Fruit fly (Drosophila melanogaster): Measurements from ENCODE around the gene Acf.

Acf gene

dm6 chr3R:31777482-31778165 lies 16.2 kb upstream of the Acf start:
- TF ChIP-seq tj (GFP tag; optimal IDR thresholded peaks at IDR 0.05) (no peak), Mnt (GFP tag; optimal IDR thresholded peaks at IDR 0.05) (peak; percentile 53), Crg-1 (GFP tag; optimal IDR thresholded peaks at IDR 0.05) (no peak), kay (GFP tag; ENCODE audit: borderline replicate concordance) (peak; percentile 8), cic (GFP tag; optimal IDR thresholded peaks at IDR 0.05) (peak; percentile 39)

dm6 chr3R:31794457-31794856 lies 676 bp downstream of the Acf start:
- TF ChIP-seq cic (GFP tag; optimal IDR thresholded peaks at IDR 0.05) (peak; percentile 43), CG33017 (tag; optimal IDR thresholded peaks at IDR 0.05) (no peak), CG7101 (tag; optimal IDR thresholded peaks at IDR 0.05) (no peak), ovo (GFP tag; optimal IDR thresholded peaks at IDR 0.05) (peak; percentile 12), CG12768 (GFP tag; optimal IDR thresholded peaks at IDR 0.05) (no peak), Mnt (GFP tag; optimal IDR thresholded peaks at IDR 0.05) (peak; percentile 94), bab1 (GFP tag; optimal IDR thresholded peaks at IDR 0.05) (peak; percentile 66), CG11617 (GFP tag; optimal IDR thresholded peaks at IDR 0.05) (no peak)

- no peak for TF ChIP-seq Clk (GFP tag; optimal IDR thresholded peaks at IDR 0.05)
- no peak for TF ChIP-seq CG11617 (GFP tag; optimal IDR thresholded peaks at IDR 0.05)
- no peak for TF ChIP-seq cic (GFP tag; optimal IDR thresholded peaks at IDR 0.05)
- no peak for TF ChIP-seq kay (GFP tag; ENCODE audit: borderline replicate concordance)
- TF ChIP-seq tj (GFP tag; optimal IDR thresholded peaks at IDR 0.05): no peak
- no peak for TF ChIP-seq CG5204 (GFP tag; optimal IDR thresholded peaks at IDR 0.05)
- TF ChIP-seq CG7045 (GFP tag; optimal IDR thresholded peaks at IDR 0.05): no peak
- TF ChIP-seq ovo (GFP tag; optimal IDR thresholded peaks at IDR 0.05): no peak
- no peak for TF ChIP-seq CG12768 (GFP tag; optimal IDR thresholded peaks at IDR 0.05)
- no peak for TF ChIP-seq Mnt (GFP tag; optimal IDR thresholded peaks at IDR 0.05)
- TF ChIP-seq Crg-1 (GFP tag; optimal IDR thresholded peaks at IDR 0.05): no peak
- TF ChIP-seq CG14711 (tag; optimal IDR thresholded peaks at IDR 0.05): no peak
- TF ChIP-seq Hr96 (GFP tag; optimal IDR thresholded peaks at IDR 0.05): no peak
- TF ChIP-seq cnc (optimal IDR thresholded peaks at IDR 0.05): no peak
- TF ChIP-seq toe (GFP tag; optimal IDR thresholded peaks at IDR 0.05): no peak
- TF ChIP-seq CG1620 (GFP tag; optimal IDR thresholded peaks at IDR 0.05): no peak
- no peak for TF ChIP-seq bab1 (GFP tag; optimal IDR thresholded peaks at IDR 0.05)
These were observed 6.9 kb downstream of the Acf start, which contains the start of gene Ir100a for dm6 chr3R:31800663-31801062. Gene Ir100a, plus strand, starts transcription at chr3R:31800963.

- TF ChIP-seq toe (GFP tag; optimal IDR thresholded peaks at IDR 0.05) (no peak), Crg-1 (GFP tag; optimal IDR thresholded peaks at IDR 0.05) (no peak), Hr96 (GFP tag; optimal IDR thresholded peaks at IDR 0.05) (peak; percentile 59), cnc (optimal IDR thresholded peaks at IDR 0.05) (no peak), bab1 (GFP tag; optimal IDR thresholded peaks at IDR 0.05) (peak; percentile 12), ovo (GFP tag; optimal IDR thresholded peaks at IDR 0.05) (no peak), CG11617 (GFP tag; optimal IDR thresholded peaks at IDR 0.05) (peak; percentile 51), kay (GFP tag; ENCODE audit: borderline replicate concordance) (no peak), Clk (GFP tag; optimal IDR thresholded peaks at IDR 0.05) (no peak), CG7101 (tag; optimal IDR thresholded peaks at IDR 0.05) (peak; percentile 51), CG5204 (GFP tag; optimal IDR thresholded peaks at IDR 0.05) (peak; percentile 34), tj (GFP tag; optimal IDR thresholded peaks at IDR 0.05) (peak; percentile 15), cic (GFP tag; optimal IDR thresholded peaks at IDR 0.05) (no peak), pad (GFP tag; optimal IDR thresholded peaks at IDR 0.05) (peak; percentile 40), CG33017 (tag; optimal IDR thresholded peaks at IDR 0.05) (peak; percentile 41), Mnt (GFP tag; optimal IDR thresholded peaks at IDR 0.05) (peak; percentile 30), CG14711 (tag; optimal IDR thresholded peaks at IDR 0.05) (peak; percentile 37), CG7045 (GFP tag; optimal IDR thresholded peaks at IDR 0.05) (peak; percentile 39), CG1620 (GFP tag; optimal IDR thresholded peaks at IDR 0.05) (peak; percentile 16), CG12768 (GFP tag; optimal IDR thresholded peaks at IDR 0.05) (peak; percentile 1)
These were observed 11.5 kb downstream of the Acf start, which contains the start of the genes CG42233 and CG1971 for dm6 chr3R:31805228-31805738. Gene CG42233, minus strand, starts transcription at chr3R:31805278. Gene CG1971, plus strand, starts transcription at chr3R:31805468.

- TF ChIP-seq CG7045 (GFP tag; optimal IDR thresholded peaks at IDR 0.05) (no peak), toe (GFP tag; optimal IDR thresholded peaks at IDR 0.05) (no peak), bab1 (GFP tag; optimal IDR thresholded peaks at IDR 0.05) (no peak), cnc (optimal IDR thresholded peaks at IDR 0.05) (no peak), ovo (GFP tag; optimal IDR thresholded peaks at IDR 0.05) (no peak), pad (GFP tag; optimal IDR thresholded peaks at IDR 0.05) (no peak), tj (GFP tag; optimal IDR thresholded peaks at IDR 0.05) (no peak), CG5204 (GFP tag; optimal IDR thresholded peaks at IDR 0.05) (no peak), CG1620 (GFP tag; optimal IDR thresholded peaks at IDR 0.05) (no peak), CG14711 (tag; optimal IDR thresholded peaks at IDR 0.05) (no peak), cic (GFP tag; optimal IDR thresholded peaks at IDR 0.05) (no peak), CG7101 (tag; optimal IDR thresholded peaks at IDR 0.05) (no peak), Mnt (GFP tag; optimal IDR thresholded peaks at IDR 0.05) (no peak), Crg-1 (GFP tag; optimal IDR thresholded peaks at IDR 0.05) (no peak), CG33017 (tag; optimal IDR thresholded peaks at IDR 0.05) (no peak), CG12768 (GFP tag; optimal IDR thresholded peaks at IDR 0.05) (no peak), CG11617 (GFP tag; optimal IDR thresholded peaks at IDR 0.05) (no peak), Hr96 (GFP tag; optimal IDR thresholded peaks at IDR 0.05) (no peak)
These were observed 14.8 kb downstream of the Acf start for dm6 chr3R:31808571-31808970.

- TF ChIP-seq cnc (optimal IDR thresholded peaks at IDR 0.05) (no peak), cic (GFP tag; optimal IDR thresholded peaks at IDR 0.05) (no peak), CG1620 (GFP tag; optimal IDR thresholded peaks at IDR 0.05) (no peak), Crg-1 (GFP tag; optimal IDR thresholded peaks at IDR 0.05) (no peak), Clk (GFP tag; optimal IDR thresholded peaks at IDR 0.05) (no peak), Mnt (GFP tag; optimal IDR thresholded peaks at IDR 0.05) (no peak), toe (GFP tag; optimal IDR thresholded peaks at IDR 0.05) (no peak), pad (GFP tag; optimal IDR thresholded peaks at IDR 0.05) (no peak), bab1 (GFP tag; optimal IDR thresholded peaks at IDR 0.05) (no peak), CG14711 (tag; optimal IDR thresholded peaks at IDR 0.05) (no peak), ovo (GFP tag; optimal IDR thresholded peaks at IDR 0.05) (no peak), CG7101 (tag; optimal IDR thresholded peaks at IDR 0.05) (no peak), tj (GFP tag; optimal IDR thresholded peaks at IDR 0.05) (no peak), CG12768 (GFP tag; optimal IDR thresholded peaks at IDR 0.05) (no peak), CG5204 (GFP tag; optimal IDR thresholded peaks at IDR 0.05) (no peak), CG11617 (GFP tag; optimal IDR thresholded peaks at IDR 0.05) (no peak), CG7045 (GFP tag; optimal IDR thresholded peaks at IDR 0.05) (no peak), Hr96 (GFP tag; optimal IDR thresholded peaks at IDR 0.05) (no peak), kay (GFP tag; ENCODE audit: borderline replicate concordance) (no peak), CG33017 (tag; optimal IDR thresholded peaks at IDR 0.05) (no peak)
These were observed 15.8 kb downstream of the Acf start for dm6 chr3R:31809622-31810021.
